Fruit fly (Drosophila melanogaster) whole organism, wandering third instar larva: ENCODE results near the gene CG34175.

Experiments used
- Abd-B ChIP-seq: fragments of >200 bp; optimal IDR thresholded peaks from 2 replicates; lab custom pipeline; 2017; ENCODE audit warnings: missing biosample characterization, missing genetic modification characterization
- CG32264 ChIP-seq: fragments of 200-800 bp; sonication (Bioruptor generic); optimal IDR thresholded peaks from 2 replicates; lab custom pipeline; 2016; ENCODE audit warnings: missing biosample characterization, missing genetic modification characterization
- Dfd ChIP-seq: fragments of >200 bp; optimal IDR thresholded peaks from 2 replicates; lab custom pipeline; 2017; ENCODE audit warnings: missing biosample characterization, missing genetic modification characterization
- Dif ChIP-seq: fragments of 200-275, 200-300 bp; sonication (Bioruptor generic); optimal IDR thresholded peaks from 2 replicates; lab custom pipeline; 2018; ENCODE audit warnings: missing biosample characterization, missing genetic modification characterization; ENCODE audit not compliant: partially characterized antibody
- GATAd ChIP-seq: sonication (Bioruptor generic); optimal IDR thresholded peaks from 2 replicates; lab custom pipeline; 2016; ENCODE audit warnings: missing biosample characterization, missing genetic modification characterization
- HLH106 ChIP-seq: fragments of 200-800 bp; optimal IDR thresholded peaks from 3 replicates; lab custom pipeline; 2019; ENCODE audit warnings: missing biosample characterization, mild to moderate bottlenecking, missing genetic modification characterization, moderate library complexity
- Hnf4 ChIP-seq: fragments of 200-800 bp; sonication (Bioruptor generic); optimal IDR thresholded peaks from 2 replicates; lab custom pipeline; 2016; ENCODE audit warnings: missing biosample characterization, mild to moderate bottlenecking, missing genetic modification characterization
- Hr78 ChIP-seq: fragments of >200 bp; optimal IDR thresholded peaks from 2 replicates; lab custom pipeline; 2017; ENCODE audit warnings: missing biosample characterization, missing genetic modification characterization
- Hr83 ChIP-seq: fragments of 200-300 bp; sonication (Bioruptor generic); optimal IDR thresholded peaks from 2 replicates; lab custom pipeline; 2016; ENCODE audit warnings: missing biosample characterization, mild to moderate bottlenecking, missing genetic modification characterization, moderate library complexity; ENCODE audit not compliant: poor library complexity, severe bottlenecking
- Jra ChIP-seq: sonication (Bioruptor generic); optimal IDR thresholded peaks from 2 replicates; lab custom pipeline; 2016; ENCODE audit warnings: missing biosample characterization, missing genetic modification characterization
- Mio ChIP-seq: sonication (Bioruptor generic); optimal IDR thresholded peaks from 2 replicates; lab custom pipeline; 2016; ENCODE audit warnings: missing biosample characterization, missing genetic modification characterization
- Myc ChIP-seq: fragments of >200 bp; optimal IDR thresholded peaks from 2 replicates; lab custom pipeline; 2017
- N ChIP-seq: fragments of >200 bp; optimal IDR thresholded peaks from 2 replicates; lab custom pipeline; 2018; ENCODE audit warnings: missing biosample characterization, missing external identifiers, missing genetic modification characterization
- OdsH ChIP-seq: fragments of 200-800 bp; sonication (Bioruptor generic); optimal IDR thresholded peaks from 2 replicates; lab custom pipeline; 2016; ENCODE audit warnings: missing biosample characterization, mild to moderate bottlenecking, missing genetic modification characterization
- Sp1 ChIP-seq: fragments of 200-800 bp; sonication (Bioruptor generic); optimal IDR thresholded peaks from 3 replicates; lab custom pipeline; 2019; ENCODE audit warnings: missing biosample characterization, mild to moderate bottlenecking, missing genetic modification characterization, moderate library complexity
- Vsx2 ChIP-seq: fragments of 200-300, 225-300 bp; sonication (Bioruptor generic); optimal IDR thresholded peaks from 2 replicates; lab custom pipeline; 2018; ENCODE audit warnings: missing biosample characterization, missing genetic modification characterization; ENCODE audit not compliant: partially characterized antibody
- br ChIP-seq: fragments of 200-800 bp; sonication (Bioruptor generic); optimal IDR thresholded peaks from 2 replicates; lab custom pipeline; 2016; ENCODE audit warnings: missing biosample characterization, missing genetic modification characterization
- brk ChIP-seq: fragments of 200-800 bp; sonication (Bioruptor generic); optimal IDR thresholded peaks from 2 replicates; lab custom pipeline; 2016; ENCODE audit warnings: missing biosample characterization, mild to moderate bottlenecking, missing genetic modification characterization
- dl ChIP-seq, 2 experiments: fragments of 175-275, 200-275 bp in 1 of 2; fragments of 200-275 bp in 1 of 2; sonication (Bioruptor generic); optimal IDR thresholded peaks; lab custom pipeline; 2018; ENCODE audit warnings: mild to moderate bottlenecking in 2 of 2, missing biosample characterization in 2 of 2, missing genetic modification characterization in 2 of 2, moderate library complexity in 2 of 2; ENCODE audit not compliant: partially characterized antibody in 2 of 2, insufficient read depth in 1 of 2
- dmrt93B ChIP-seq: fragments of 200-800 bp; sonication (Bioruptor generic); optimal IDR thresholded peaks from 2 replicates; lab custom pipeline; 2018; ENCODE audit warnings: missing biosample characterization, mild to moderate bottlenecking, missing genetic modification characterization
- dsf ChIP-seq: sonication (Bioruptor generic); optimal IDR thresholded peaks from 2 replicates; lab custom pipeline; 2016; ENCODE audit warnings: missing biosample characterization, missing genetic modification characterization, borderline replicate concordance
- ey ChIP-seq: fragments of 200-800 bp; sonication (Bioruptor generic); optimal IDR thresholded peaks from 2 replicates; lab custom pipeline; 2016; ENCODE audit warnings: missing biosample characterization, missing genetic modification characterization
- foxo ChIP-seq, 2 experiments: fragments of 200-800 bp; sonication (Bioruptor generic); optimal IDR thresholded peaks; 2 replicates in 1 of 2; 3 replicates in 1 of 2; lab custom pipeline; 2016 to 2017; ENCODE audit warnings: missing biosample characterization in 2 of 2, missing genetic modification characterization in 2 of 2
- fru ChIP-seq: fragments of 200-800 bp; sonication (Bioruptor generic); optimal IDR thresholded peaks from 3 replicates; lab custom pipeline; 2016; ENCODE audit warnings: missing biosample characterization, mild to moderate bottlenecking, missing genetic modification characterization
- h ChIP-seq: fragments of 200-800 bp; sonication (Bioruptor generic); optimal IDR thresholded peaks from 3 replicates; lab custom pipeline; 2016; ENCODE audit warnings: missing biosample characterization, mild to moderate bottlenecking, missing genetic modification characterization
- jim ChIP-seq: fragments of 175-275, 200-325 bp; sonication (Bioruptor generic); optimal IDR thresholded peaks from 2 replicates; lab custom pipeline; 2016; ENCODE audit warnings: missing biosample characterization, mild to moderate bottlenecking, missing genetic modification characterization
- pan ChIP-seq: fragments of >200 bp; optimal IDR thresholded peaks from 2 replicates; lab custom pipeline; 2017
- psq ChIP-seq: fragments of 200-800 bp; sonication (Bioruptor generic); optimal IDR thresholded peaks from 3 replicates; lab custom pipeline; 2017; ENCODE audit warnings: missing biosample characterization, mild to moderate bottlenecking, missing genetic modification characterization, moderate library complexity
- rgr ChIP-seq: fragments of 200-800 bp; sonication (Bioruptor generic); optimal IDR thresholded peaks from 3 replicates; lab custom pipeline; 2016; ENCODE audit warnings: missing biosample characterization, mild to moderate bottlenecking, missing genetic modification characterization
- sage ChIP-seq: fragments of 200-800 bp; sonication (Bioruptor generic); optimal IDR thresholded peaks from 2 replicates; lab custom pipeline; 2016; ENCODE audit warnings: missing biosample characterization, mild to moderate bottlenecking, missing genetic modification characterization
- sv ChIP-seq: fragments of 200-800 bp; sonication (Bioruptor generic); optimal IDR thresholded peaks from 3 replicates; lab custom pipeline; 2016; ENCODE audit warnings: missing biosample characterization, missing genetic modification characterization
- tai ChIP-seq: sonication (Bioruptor generic); optimal IDR thresholded peaks from 2 replicates; lab custom pipeline; 2016; ENCODE audit warnings: missing biosample characterization, missing genetic modification characterization
- usp ChIP-seq: fragments of >200 bp; optimal IDR thresholded peaks from 2 replicates; lab custom pipeline; 2017; ENCODE audit warnings: missing biosample characterization, missing genetic modification characterization
- woc ChIP-seq: sonication (Bioruptor generic); optimal IDR thresholded peaks from 2 replicates; lab custom pipeline; 2016; ENCODE audit warnings: missing biosample characterization, mild to moderate bottlenecking, missing genetic modification characterization

CG34175 gene

DNA sequence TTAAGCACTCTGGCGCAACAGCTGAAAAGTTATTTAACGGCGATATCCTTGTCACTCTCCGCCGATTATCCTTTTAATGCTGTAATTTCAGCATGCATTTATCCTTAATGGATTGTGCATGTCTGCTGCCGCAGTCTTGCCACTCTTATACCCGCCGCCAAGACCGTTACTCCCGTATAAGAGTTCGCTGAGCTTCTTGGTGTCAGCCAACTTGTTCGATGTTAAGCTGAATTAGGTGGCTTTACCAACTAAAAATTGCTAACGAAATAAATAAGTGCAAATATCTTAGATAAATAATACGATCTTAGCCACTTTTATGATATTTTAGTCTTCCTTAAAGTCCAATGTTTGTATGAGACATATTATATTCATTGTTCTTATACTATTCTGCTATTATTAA lies 43.3 kb downstream of the CG34175 start:
- TF ChIP-seq fru (no peak), h (GFP tag; lab: Kevin White, UChicago) (no peak), tai (GFP tag; lab: Kevin White, UChicago) (no peak), dsf (GFP tag; lab: Kevin White, UChicago) (no peak), dl (GFP tag; optimal IDR thresholded peaks at IDR 0.05; lab: Kevin White, UChicago; ENCODE audit: insufficient read depth in 1 of 2, partially characterized antibody in 2 of 2) (no peak), rgr (GFP tag; lab: Kevin White, UChicago) (no peak), CG32264 (no peak), pan (no peak), Jra (GFP tag; lab: Kevin White, UChicago) (no peak), GATAd (GFP tag; lab: Kevin White, UChicago) (no peak), Hr83 (GFP tag; lab: Kevin White, UChicago) (no peak), usp (GFP tag; lab: Kevin White, UChicago) (no peak), Dfd (GFP tag; lab: Kevin White, UChicago) (no peak), OdsH (GFP tag; lab: Kevin White, UChicago) (no peak), N (GFP tag; lab: Kevin White, UChicago) (no peak), Mio (no peak), brk (GFP tag; lab: Kevin White, UChicago) (no peak), ey (no peak)

DNA sequence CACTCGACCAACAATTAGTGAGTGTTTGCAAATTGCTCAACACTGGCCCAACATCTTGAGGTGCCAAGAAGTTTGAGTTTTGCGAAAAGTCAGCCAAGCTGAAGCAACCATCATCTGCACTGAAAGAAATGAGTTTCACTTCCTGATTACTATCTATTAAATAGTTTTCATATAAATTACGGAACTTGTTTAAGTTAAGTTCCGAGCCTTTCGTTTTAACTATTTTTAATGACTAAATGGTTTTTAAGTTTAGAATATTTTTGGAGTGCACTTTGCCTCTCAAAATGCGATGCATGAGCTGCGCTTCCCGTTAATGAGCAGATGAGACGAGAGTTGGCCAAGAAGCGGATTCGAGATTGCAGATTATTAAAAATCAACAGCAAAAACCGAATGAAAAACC lies 43.9 kb downstream of the CG34175 start:
- no peak for TF ChIP-seq dmrt93B (GFP tag; lab: Kevin White, UChicago)
- TF ChIP-seq h (GFP tag; lab: Kevin White, UChicago): no peak
- no peak for TF ChIP-seq OdsH (GFP tag; lab: Kevin White, UChicago)
- TF ChIP-seq Hr78 (GFP tag; lab: Kevin White, UChicago): no peak
- TF ChIP-seq br (GFP tag; lab: Kevin White, UChicago): no peak
- TF ChIP-seq fru: no peak
- no peak for TF ChIP-seq jim (GFP tag; lab: Kevin White, UChicago)
- no peak for TF ChIP-seq CG32264
- TF ChIP-seq usp (GFP tag; lab: Kevin White, UChicago): no peak
- no peak for TF ChIP-seq Vsx2 (GFP tag; lab: Kevin White, UChicago)
- no peak for TF ChIP-seq Mio
- TF ChIP-seq Sp1 (GFP tag; lab: Kevin White, UChicago): no peak
- no peak for TF ChIP-seq foxo (GFP tag; optimal IDR thresholded peaks at IDR 0.05; lab: Kevin White, UChicago)
- no peak for TF ChIP-seq Dif
- no peak for TF ChIP-seq pan
- no peak for TF ChIP-seq Abd-B (GFP tag; lab: Kevin White, UChicago)
- no peak for TF ChIP-seq sage (GFP tag; lab: Kevin White, UChicago)
- TF ChIP-seq sv: no peak
- no peak for TF ChIP-seq Hnf4 (GFP tag; lab: Kevin White, UChicago)
- TF ChIP-seq Myc (lab: Kevin White, UChicago): no peak
- TF ChIP-seq, all 38 proteins: peak for 0

DNA sequence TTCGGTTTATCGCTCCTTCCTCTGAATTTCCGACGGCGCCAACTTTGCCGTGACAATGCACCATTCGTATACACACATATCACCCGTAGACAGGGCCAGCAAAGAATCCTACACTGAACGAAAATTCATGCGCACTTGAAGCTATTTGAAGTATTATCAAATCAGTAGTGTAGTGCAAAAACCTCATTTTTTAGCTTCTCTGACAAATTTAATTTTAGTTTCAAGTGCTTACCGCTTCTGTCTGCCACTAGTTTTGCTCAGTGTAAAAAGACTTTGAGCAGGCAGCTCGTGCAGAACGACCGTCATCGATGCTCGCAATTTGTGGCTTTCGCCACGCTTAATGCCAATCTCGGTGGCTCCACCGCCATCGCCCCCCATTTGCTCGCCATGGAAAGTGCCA lies 47.0 kb downstream of the CG34175 start:
- peak in 1 of 2 experiments; percentile 68 for TF ChIP-seq foxo (GFP tag; optimal IDR thresholded peaks at IDR 0.05; lab: Kevin White, UChicago)
- TF ChIP-seq ey: peak; percentile 65
- TF ChIP-seq rgr (GFP tag; lab: Kevin White, UChicago): peak; percentile 53
- peak; percentile 60 for TF ChIP-seq fru
- TF ChIP-seq woc (GFP tag; lab: Kevin White, UChicago): no peak
- TF ChIP-seq psq (GFP tag; lab: Kevin White, UChicago): peak; percentile 5
- peak; percentile 35 for TF ChIP-seq Sp1 (GFP tag; lab: Kevin White, UChicago)
- no peak for TF ChIP-seq tai (GFP tag; lab: Kevin White, UChicago)
- peak; percentile 3 for TF ChIP-seq sv
- peak; percentile 69 for TF ChIP-seq h (GFP tag; lab: Kevin White, UChicago)
- peak; percentile 57 for TF ChIP-seq HLH106 (tag; lab: Kevin White, UChicago)
- peak; percentile 59 for TF ChIP-seq br (GFP tag; lab: Kevin White, UChicago)
- no peak for TF ChIP-seq pan
- peak; percentile 57 for TF ChIP-seq OdsH (GFP tag; lab: Kevin White, UChicago)

DNA sequence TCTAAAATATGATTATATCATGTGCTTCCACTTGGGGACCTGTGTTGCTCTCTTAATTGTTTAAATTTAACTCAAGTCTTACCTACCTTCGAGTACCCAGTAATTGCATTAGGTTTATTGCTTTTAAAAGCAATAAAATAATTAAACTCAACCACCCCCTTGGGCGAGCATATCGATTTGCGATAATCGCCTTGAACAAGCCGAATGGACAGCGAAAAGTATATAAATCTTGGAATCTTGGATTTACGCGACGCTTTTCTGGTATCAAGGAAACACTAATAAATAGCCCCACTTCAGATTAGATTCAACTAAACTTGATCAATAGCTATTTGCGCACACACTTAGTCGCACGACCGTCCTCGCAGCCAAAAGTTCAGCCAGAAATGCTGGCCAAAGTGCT lies 47.8 kb downstream of the CG34175 start, which contains the start of gene CG2772:
TSS of gene CG2772 (plus strand) at position 338 of the 400 bp plus-strand sequence.
- TF ChIP-seq woc (GFP tag; lab: Kevin White, UChicago) (no peak), GATAd (GFP tag; lab: Kevin White, UChicago) (no peak)
